Worm (Caenorhabditis elegans) whole organism, L4/young adult: ENCODE measurements around the gene C13E3.1.

Source experiments
- W03F9.2 ChIP-seq: fragments of 150-350 bp; optimal IDR thresholded peaks from 2 replicates; lab custom pipeline; 2014; ENCODE audit warnings: missing biosample characterization, missing genetic modification characterization
- dao-5 ChIP-seq: sonication (generic microtip); optimal IDR thresholded peaks from 2 replicates; lab custom pipeline; 2016; ENCODE audit warnings: missing genotype, missing genetic modification characterization, moderate library complexity, missing compliant biosample characterization
- him-1 ChIP-seq: sonication (generic microtip); optimal IDR thresholded peaks from 2 replicates; lab custom pipeline; 2016; ENCODE audit warnings: missing genotype, missing genetic modification reagents, missing genetic modification characterization, missing compliant biosample characterization

C13E3.1 gene

DNA sequence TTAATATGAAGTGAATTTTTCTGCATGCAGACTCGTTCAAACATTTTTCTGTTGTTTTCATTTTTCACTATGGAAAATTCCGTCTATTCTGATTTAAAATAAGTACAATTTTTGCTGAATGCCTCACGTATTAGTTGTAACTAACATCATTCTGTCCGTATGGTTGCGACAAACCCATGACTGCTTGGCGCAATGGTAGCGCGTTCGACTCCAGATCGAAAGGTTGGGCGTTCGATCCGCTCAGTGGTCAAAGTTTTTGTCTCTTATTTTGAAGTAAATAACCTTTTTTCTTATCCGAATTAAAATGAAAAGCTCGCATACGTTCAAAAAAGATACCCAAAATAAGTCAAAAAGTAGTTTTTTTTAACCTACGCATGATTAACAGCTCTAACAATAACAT is 15.7 kb upstream of the C13E3.1 start:
- no peak for TF ChIP-seq dao-5 (tag; lab: Kevin White, UChicago)
- no peak for TF ChIP-seq him-1 (tag; lab: Kevin White, UChicago)
- no peak for TF ChIP-seq W03F9.2 (tag; lab: Kevin White, UChicago)

DNA sequence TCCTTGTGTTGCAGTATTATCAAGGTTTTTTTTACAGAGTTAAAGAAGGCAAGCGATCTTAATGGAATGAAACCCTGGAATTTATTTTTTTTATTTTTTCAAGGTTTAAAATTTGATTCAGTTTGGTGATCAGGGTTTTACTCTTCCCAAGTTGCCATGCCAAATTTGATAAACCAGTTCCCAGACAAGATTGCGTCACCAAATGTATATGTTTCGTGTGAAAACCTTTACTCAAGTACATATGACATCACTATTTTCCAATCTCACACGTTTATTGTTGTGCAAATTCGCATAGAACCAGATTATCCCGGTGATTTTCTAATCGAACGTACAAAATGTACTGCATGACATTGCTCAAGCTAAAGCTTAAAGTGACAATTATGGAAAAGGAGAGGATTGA is 14.2 kb upstream of the C13E3.1 start:
- TF ChIP-seq dao-5 (tag; lab: Kevin White, UChicago) = no peak
- no peak for TF ChIP-seq W03F9.2 (tag; lab: Kevin White, UChicago)
- TF ChIP-seq him-1 (tag; lab: Kevin White, UChicago) = no peak

DNA sequence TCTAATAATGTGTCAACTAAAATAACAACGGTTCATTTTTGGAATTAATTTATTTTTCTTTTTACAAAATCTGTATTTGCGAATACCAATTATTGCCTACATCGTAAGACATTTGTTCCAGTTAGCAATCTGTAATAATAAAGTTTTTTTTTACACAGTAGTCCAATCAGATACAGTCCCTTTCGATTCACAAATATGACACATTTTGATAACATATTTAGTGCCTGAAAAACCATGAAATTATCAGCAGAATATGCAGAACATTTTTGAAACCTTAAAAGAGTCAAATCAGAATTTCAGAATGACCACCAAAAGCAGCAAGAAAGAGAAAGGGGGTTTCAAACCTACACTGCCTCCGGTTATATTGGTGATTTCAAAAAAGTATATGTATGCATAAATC is 13.6 kb upstream of the C13E3.1 start, which contains the start of gene C06E2.2:
Gene C06E2.2, plus strand, starts transcription at position 301 of the 400 bp plus-strand sequence.
- TF ChIP-seq W03F9.2 (tag; lab: Kevin White, UChicago) (no peak), him-1 (tag; lab: Kevin White, UChicago) (no peak), dao-5 (tag; lab: Kevin White, UChicago) (no peak)

DNA sequence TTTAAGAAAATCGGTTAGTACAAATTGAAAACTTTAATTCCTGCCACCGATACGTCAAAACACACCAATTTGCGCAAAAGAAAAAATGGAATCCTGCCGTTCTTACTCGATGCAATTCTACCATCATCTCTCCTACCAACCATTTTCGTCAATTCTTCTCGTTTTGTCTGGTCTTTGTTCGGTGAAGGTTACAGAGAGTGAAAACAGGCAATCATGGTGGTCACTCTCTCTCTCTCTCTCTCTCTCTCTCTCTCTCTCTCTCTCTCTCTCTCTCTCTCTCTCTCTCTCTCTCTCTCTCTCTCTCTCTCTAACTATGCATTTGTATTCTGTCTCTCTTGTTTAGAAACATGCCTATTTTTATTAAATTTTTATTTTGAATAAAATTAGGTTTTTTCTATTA is 10.7 kb upstream of the C13E3.1 start:
- no peak for TF ChIP-seq dao-5 (tag; lab: Kevin White, UChicago)
- no peak for TF ChIP-seq W03F9.2 (tag; lab: Kevin White, UChicago)
- TF ChIP-seq him-1 (tag; lab: Kevin White, UChicago) = no peak

DNA sequence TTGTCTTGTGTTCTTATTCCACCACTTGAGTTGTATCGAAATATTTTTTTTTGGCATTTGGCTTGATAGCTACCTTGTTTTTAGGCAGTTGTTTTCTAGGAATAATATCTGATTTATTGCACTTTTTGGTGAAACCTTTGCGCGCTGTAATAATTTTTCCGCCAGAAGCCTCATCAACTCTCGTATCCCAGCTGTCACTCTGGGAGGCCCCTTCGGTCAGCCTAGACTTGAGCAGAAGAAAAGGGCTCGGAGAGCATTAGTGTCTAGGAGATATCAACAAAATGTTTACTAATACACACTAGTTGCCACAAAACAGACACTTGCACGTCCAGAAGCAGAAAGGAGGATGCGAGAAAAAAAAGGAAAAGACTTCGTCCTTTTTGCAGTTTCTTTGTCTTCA is 4.1 kb upstream of the C13E3.1 start:
- TF ChIP-seq dao-5 (tag; lab: Kevin White, UChicago) = no peak
- TF ChIP-seq W03F9.2 (tag; lab: Kevin White, UChicago) = no peak
- no peak for TF ChIP-seq him-1 (tag; lab: Kevin White, UChicago)

DNA sequence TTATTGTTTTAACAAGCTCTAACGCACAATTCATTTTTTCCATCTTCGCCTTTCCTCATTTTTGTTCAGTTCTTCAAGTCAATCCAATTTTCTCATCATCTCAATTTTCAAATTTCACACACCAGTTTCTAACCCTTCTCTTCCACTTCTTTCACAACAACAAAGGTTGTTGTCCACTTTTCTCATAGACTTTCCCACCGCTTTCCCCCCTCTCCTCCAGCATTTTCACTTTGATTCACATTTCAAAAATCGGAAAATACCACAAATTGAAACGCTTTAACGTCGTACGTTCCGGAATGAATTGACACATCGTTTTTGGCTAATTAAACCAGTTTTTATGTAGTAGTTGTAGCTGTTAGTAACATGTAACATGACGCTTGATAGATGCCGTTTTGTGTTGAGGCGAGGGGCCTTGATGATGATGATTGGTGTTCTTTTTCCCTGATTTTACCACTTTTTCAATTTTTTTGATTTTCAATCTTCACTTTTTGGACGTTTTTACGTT is 2.6 kb upstream of the C13E3.1 start:
- TF ChIP-seq W03F9.2 (tag; lab: Kevin White, UChicago) (no peak), him-1 (tag; lab: Kevin White, UChicago) (no peak), dao-5 (tag; lab: Kevin White, UChicago) (no peak)

DNA sequence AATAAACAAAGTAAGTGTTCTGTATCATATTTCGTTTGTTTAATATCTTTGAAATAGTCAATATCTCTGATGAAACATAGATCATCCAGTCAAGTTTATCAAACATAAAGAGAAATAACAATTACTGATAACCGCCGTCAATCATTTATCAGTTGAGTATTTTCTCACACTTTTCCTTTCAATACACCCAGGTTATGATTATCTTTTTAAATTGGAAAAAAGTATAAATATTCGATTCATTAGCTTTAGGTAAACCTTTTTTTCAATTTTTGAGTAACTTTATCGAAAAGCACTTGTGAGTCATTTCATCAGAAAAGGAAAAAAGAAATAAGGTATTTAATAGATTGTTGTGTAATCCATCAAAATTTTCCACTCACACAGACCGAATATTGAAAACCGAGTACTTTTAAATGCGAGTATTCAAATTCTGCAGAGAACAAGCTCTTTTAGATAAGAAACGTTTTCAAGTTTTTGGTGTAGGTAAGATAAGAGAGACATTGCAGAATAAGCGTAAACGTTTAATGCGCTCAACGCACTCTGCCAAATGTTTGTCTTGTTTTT is 1.4 kb upstream of the C13E3.1 start:
- no peak for TF ChIP-seq him-1 (tag; lab: Kevin White, UChicago)
- no peak for TF ChIP-seq dao-5 (tag; lab: Kevin White, UChicago)
- TF ChIP-seq W03F9.2 (tag; lab: Kevin White, UChicago) = no peak

DNA sequence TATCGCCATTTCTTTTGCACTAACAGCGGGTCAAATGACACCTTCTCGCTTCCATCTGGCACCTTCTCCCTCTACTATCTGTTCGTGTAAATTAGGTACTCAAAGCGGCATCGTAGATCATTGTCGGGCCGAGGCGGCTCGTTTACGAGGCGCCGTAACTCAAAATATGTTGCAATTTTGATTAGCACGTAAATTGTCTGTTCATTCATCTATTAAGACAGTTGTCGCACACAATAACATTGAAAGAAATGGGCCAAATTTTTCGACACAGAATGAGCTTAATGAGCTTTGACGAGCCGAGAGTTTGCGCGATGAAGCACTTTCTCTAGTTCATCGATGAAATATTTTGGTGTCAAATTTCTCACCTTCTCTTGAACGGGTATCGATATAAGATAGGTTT is 10.0 kb downstream of the C13E3.1 start:
- TF ChIP-seq W03F9.2 (tag; lab: Kevin White, UChicago) = no peak
- TF ChIP-seq dao-5 (tag; lab: Kevin White, UChicago) = no peak
- no peak for TF ChIP-seq him-1 (tag; lab: Kevin White, UChicago)

DNA sequence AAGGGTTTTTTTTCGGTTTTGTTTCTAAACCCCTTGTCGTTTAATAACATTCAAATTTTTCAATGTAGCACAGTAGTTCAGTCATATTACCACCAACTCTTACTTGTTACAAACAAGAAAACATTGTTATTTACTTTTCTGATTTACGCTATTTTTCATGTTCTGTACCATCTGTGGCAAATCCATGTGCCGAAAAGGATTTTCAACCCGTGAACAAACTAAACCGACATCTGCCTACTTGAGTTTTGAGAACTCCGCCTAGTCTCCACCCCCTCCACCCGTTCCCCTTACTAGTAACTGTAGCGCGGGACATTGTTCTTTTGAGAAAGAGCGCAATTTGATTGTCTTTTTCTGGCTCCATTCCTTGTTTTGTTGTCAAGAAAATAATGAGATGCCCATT is 12.2 kb downstream of the C13E3.1 start, which contains the start of gene ensh-1:
Gene ensh-1, plus strand, starts transcription at position 301 of the 400 bp plus-strand sequence.
- no peak for TF ChIP-seq W03F9.2 (tag; lab: Kevin White, UChicago)
- no peak for TF ChIP-seq dao-5 (tag; lab: Kevin White, UChicago)
- TF ChIP-seq him-1 (tag; lab: Kevin White, UChicago) = no peak

DNA sequence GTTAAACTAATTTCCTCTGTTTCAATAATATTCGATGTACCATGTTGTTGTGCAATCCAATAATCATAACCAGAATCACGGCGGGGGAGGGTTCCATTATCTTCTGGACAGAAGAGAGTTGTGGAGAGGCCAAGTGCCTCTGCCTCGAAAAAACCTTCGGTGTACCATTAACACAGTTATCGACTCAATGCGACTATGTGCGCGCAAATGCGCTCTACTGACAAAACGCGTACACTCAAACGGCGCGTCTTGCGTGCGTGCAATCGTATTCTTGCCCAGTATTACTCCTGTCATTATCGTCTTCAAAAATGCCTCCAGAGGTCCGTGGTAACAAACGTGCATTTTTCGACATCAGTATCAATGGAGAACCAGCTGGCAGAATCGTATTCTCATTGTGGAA is 18.2 kb downstream of the C13E3.1 start, which contains the start of gene cyn-8:
Gene cyn-8, plus strand, starts transcription at position 217 of the 400 bp plus-strand sequence.
- TF ChIP-seq dao-5 (tag; lab: Kevin White, UChicago) (no peak), him-1 (tag; lab: Kevin White, UChicago) (no peak), W03F9.2 (tag; lab: Kevin White, UChicago) (no peak)

DNA sequence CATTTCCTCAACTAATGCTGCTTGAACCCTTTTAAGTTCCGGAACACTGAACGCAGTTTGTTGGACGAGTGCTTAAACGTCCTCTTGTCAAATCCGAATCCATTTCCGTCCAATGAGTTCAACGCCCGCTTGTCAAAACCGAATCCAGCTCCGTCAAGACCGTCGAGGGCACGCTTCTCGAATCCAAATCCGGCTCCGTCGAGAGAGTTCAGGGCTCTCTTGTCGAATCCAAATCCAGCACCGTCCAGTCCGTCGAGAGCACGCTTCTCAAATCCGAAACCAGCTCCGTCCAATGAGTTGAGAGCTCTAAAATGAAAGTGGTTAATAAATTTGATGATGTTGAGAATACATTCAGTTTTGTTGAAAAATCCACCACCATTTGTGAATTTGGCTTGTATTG is 24.8 kb downstream of the C13E3.1 start:
- TF ChIP-seq dao-5 (tag; lab: Kevin White, UChicago) (no peak), him-1 (tag; lab: Kevin White, UChicago) (no peak), W03F9.2 (tag; lab: Kevin White, UChicago) (no peak)

DNA sequence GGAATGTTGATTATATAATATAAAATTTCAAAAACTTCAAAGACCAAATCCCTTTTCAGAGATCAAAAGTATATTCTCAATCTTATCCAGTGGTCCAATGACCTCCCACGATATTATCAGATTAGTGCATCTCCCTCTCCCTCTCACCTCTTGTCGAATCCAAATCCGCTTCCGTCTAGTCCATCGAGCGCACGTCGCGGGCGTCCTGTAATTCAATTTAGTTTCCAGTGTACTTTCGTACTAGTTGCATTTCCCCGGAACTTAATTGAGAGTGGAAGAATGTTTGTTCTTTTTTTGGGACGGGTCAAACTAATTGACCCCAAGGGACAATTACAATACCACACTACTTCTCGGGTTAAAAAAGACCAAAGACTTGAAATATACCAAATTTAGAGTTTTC is 25.9 kb downstream of the C13E3.1 start:
- TF ChIP-seq W03F9.2 (tag; lab: Kevin White, UChicago) (no peak), dao-5 (tag; lab: Kevin White, UChicago) (no peak), him-1 (tag; lab: Kevin White, UChicago) (no peak)

DNA sequence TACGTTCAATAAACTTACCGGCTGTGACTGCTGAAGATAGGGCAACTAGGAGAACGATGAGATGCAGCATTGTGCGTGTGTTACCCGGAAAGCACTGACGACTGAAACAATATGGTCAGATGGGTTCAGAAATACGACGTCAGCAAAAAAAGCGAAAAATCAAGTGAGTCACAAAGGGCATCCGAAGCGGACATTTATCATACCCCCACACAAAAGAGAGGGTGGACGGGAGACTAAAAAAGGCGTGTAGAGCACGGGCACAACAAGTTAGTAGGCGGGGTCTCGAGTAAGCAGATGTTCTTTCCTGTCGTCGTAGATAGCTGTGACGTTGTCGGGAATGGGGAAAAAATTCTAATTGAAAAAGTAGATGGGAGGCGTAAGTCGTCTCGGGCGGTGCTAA is 26.4 kb downstream of the C13E3.1 start, which contains the start of gene nlp-14:
Gene nlp-14, minus strand, starts transcription at position 101 of the 400 bp plus-strand sequence.
- no peak for TF ChIP-seq dao-5 (tag; lab: Kevin White, UChicago)
- no peak for TF ChIP-seq W03F9.2 (tag; lab: Kevin White, UChicago)
- TF ChIP-seq him-1 (tag; lab: Kevin White, UChicago) = no peak

DNA sequence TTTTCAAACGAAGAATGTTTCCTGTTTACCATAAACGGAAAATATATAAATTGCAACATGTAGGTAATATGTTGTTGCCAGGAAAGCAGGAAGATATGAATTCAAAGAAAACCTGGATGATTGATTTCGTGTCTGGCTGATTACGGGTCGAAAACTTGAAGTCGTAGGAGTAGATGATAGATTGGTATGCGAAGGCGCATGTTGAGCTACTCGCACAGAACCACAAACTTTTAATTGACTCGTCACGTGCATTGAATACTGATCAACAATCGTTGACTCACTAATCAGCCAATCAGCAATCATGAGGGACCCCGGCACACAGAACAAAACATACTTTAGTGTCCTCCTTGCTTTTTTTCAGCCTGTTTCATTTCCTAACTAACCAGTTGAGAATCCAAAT is 28.3 kb downstream of the C13E3.1 start:
- TF ChIP-seq dao-5 (tag; lab: Kevin White, UChicago) (no peak), W03F9.2 (tag; lab: Kevin White, UChicago) (no peak)
